Fruit fly (Drosophila melanogaster): ENCODE data around the gene CG13877.

DNA sequence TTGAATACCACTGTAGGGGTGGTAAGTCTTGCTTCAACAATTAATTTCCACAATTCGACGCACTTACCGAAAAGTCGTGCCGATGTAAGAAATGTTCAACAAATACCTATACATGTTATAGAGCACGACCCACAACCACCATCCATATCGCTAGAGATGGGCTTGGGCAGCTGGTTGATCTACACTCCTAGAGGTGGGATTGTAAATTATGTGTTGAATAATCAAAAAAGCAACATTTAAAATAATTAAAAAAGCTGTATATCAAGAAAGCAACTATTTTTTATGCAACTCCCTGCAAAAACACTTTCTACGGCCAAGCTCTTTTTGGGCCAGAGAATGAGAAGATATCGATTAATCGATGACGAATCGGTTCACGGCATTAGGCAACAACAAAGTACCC, 33.6 kb upstream of the CG13877 start, which contains the start of the genes CG34140, Mkp and Mtch:
- peak; percentile 13 for TF ChIP-seq CG34367 (tag; optimal IDR thresholded peaks at IDR 0.05)
- peak; percentile 10 for TF ChIP-seq gl (tag; optimal IDR thresholded peaks at IDR 0.05)
- TF ChIP-seq Snoo (tag; optimal IDR thresholded peaks at IDR 0.05): no peak
- TF ChIP-seq CG13204 (GFP tag; optimal IDR thresholded peaks at IDR 0.05): no peak
- peak; percentile 81 for TF ChIP-seq fd96Ca (GFP tag; IDR thresholded peaks at IDR 0.05)
- TF ChIP-seq CG4496 (GFP tag; IDR thresholded peaks at IDR 0.05): peak; percentile 79

All from whole organism, pupa.